Fruit fly (Drosophila melanogaster) whole organism, pupa: ENCODE results near the gene soti.

ENCODE experiments used
- CG12605 ChIP-seq: fragments of 200-800 bp; sonication (Bioruptor generic); IDR thresholded peaks from 2 replicates; pipeline ENCODE4 v1.3.6; 2022; ENCODE audit warnings: missing biosample characterization, missing genetic modification characterization
- CG14655 ChIP-seq: fragments of 200-800 bp; sonication (Bioruptor generic); optimal IDR thresholded peaks from 3 replicates; lab custom pipeline; 2017; ENCODE audit warnings: mild to moderate bottlenecking, missing biosample characterization, missing genetic modification reagents, missing genetic modification characterization
- CG15710 ChIP-seq: fragments of 200-800 bp; sonication (Bioruptor generic); optimal IDR thresholded peaks from 2 replicates; lab custom pipeline; 2018; ENCODE audit warnings: missing biosample characterization, mild to moderate bottlenecking, missing genetic modification characterization, moderate library complexity
- CG17806 ChIP-seq: fragments of 200-800 bp; sonication (Bioruptor generic); optimal IDR thresholded peaks from 2 replicates; lab custom pipeline; 2018; ENCODE audit warnings: missing biosample characterization, mild to moderate bottlenecking, missing genetic modification characterization, moderate library complexity
- CG34367 ChIP-seq: fragments of 200-800 bp; sonication (Bioruptor generic); optimal IDR thresholded peaks from 2 replicates; lab custom pipeline; 2018; ENCODE audit warnings: missing biosample characterization, mild to moderate bottlenecking, missing genetic modification characterization
- CG8159 ChIP-seq: fragments of 200-800 bp; sonication (Bioruptor generic); optimal IDR thresholded peaks from 3 replicates; lab custom pipeline; 2018; ENCODE audit warnings: missing biosample characterization, mild to moderate bottlenecking, missing genetic modification characterization, moderate library complexity
- EcR ChIP-seq: fragments of 200-800 bp; sonication (Bioruptor generic); optimal IDR thresholded peaks from 3 replicates; lab custom pipeline; 2019; ENCODE audit warnings: missing biosample characterization, missing genetic modification characterization, mild to moderate bottlenecking, moderate library complexity, missing genetic modification reagents
- Pif1B ChIP-seq: fragments of 200-800 bp; sonication (Bioruptor generic); optimal IDR thresholded peaks from 3 replicates; lab custom pipeline; 2016; ENCODE audit warnings: missing biosample characterization, missing genetic modification characterization
- fd96Ca ChIP-seq: fragments of 200-800 bp; sonication (Bioruptor generic); IDR thresholded peaks from 3 replicates; pipeline ENCODE4 v1.3.6; 2022; ENCODE audit warnings: missing biosample characterization, missing genetic modification characterization

dm6 chr3R:14425483-14425882, 44.0 kb upstream of the soti start:
- TF ChIP-seq CG17806 (no peak), EcR (GFP tag; lab: Kevin White, UChicago) (no peak), Pif1B (GFP tag; lab: Kevin White, UChicago) (no peak), CG14655 (no peak), CG34367 (tag; lab: Kevin White, UChicago) (no peak), fd96Ca (GFP tag; lab: Robert Waterston, UW) (no peak), CG8159 (tag; lab: Kevin White, UChicago) (no peak), CG12605 (GFP tag; lab: Robert Waterston, UW) (no peak), CG15710 (tag; lab: Kevin White, UChicago) (no peak)
